Fruit fly (Drosophila melanogaster): ENCODE measurements around the gene Cpr73D.

- TF ChIP-seq CG13204 (GFP tag; optimal IDR thresholded peaks at IDR 0.05) (no peak), CG10348 (GFP tag; IDR thresholded peaks at IDR 0.05) (no peak)
These were observed 22.2 kb downstream of the Cpr73D start, which contains the start of gene CG11905 for dm6 chr3L:16935284-16935683.
